Worm (Caenorhabditis elegans): ENCODE measurements around the gene tofu-2.

The tofu-2 gene

ce11 chrV:7084612-7085139 is 33.6 kb upstream of the tofu-2 start, which contains the start of gene mys-1 (continued):
- TF ChIP-seq ceh-88 (GFP tag; IDR thresholded peaks at IDR 0.05) (no peak), Y116A8C.19 (tag; optimal IDR thresholded peaks at IDR 0.05; ENCODE audit: borderline replicate concordance) (peak; percentile 38), ama-1 (optimal IDR thresholded peaks at IDR 0.05) (no peak), fos-1 (tag; optimal IDR thresholded peaks at IDR 0.05) (no peak), ztf-4 (tag; optimal IDR thresholded peaks at IDR 0.05) (no peak), aly-2 (tag; optimal IDR thresholded peaks at IDR 0.05) (no peak), swsn-7 (tag; optimal IDR thresholded peaks at IDR 0.05) (peak; percentile 69), ztf-11 (tag; optimal IDR thresholded peaks at IDR 0.05) (peak in 1 of 2 experiments; percentile 81), unc-86 (tag; optimal IDR thresholded peaks at IDR 0.05) (peak; percentile 59), lin-14 (GFP tag; optimal IDR thresholded peaks at IDR 0.05) (peak; percentile 72), elt-2 (tag; optimal IDR thresholded peaks at IDR 0.05) (no peak), nhr-19 (GFP tag; conservative IDR thresholded peaks at IDR 0.05) (peak; percentile 69), nhr-28 (tag; optimal IDR thresholded peaks at IDR 0.05) (no peak), nhr-76 (tag; optimal IDR thresholded peaks at IDR 0.05) (no peak), elt-3 (tag; optimal IDR thresholded peaks at IDR 0.05) (no peak), tbx-2 (tag; optimal IDR thresholded peaks at IDR 0.05) (peak; percentile 84), vab-15 (tag; optimal IDR thresholded peaks at IDR 0.05) (no peak), hlh-4 (tag; optimal IDR thresholded peaks at IDR 0.05) (no peak), alr-1 (tag; optimal IDR thresholded peaks at IDR 0.05; ENCODE audit: borderline replicate concordance) (no peak), ceh-8 (GFP tag; optimal IDR thresholded peaks at IDR 0.05) (peak; percentile 36), ceh-90 (tag; optimal IDR thresholded peaks at IDR 0.05) (peak; percentile 89), lin-39 (tag; optimal IDR thresholded peaks at IDR 0.05) (peak; percentile 29), unc-62 (GFP tag; optimal IDR thresholded peaks at IDR 0.05) (no peak), nhr-237 (tag; optimal IDR thresholded peaks at IDR 0.05) (no peak), tlp-1 (tag; optimal IDR thresholded peaks at IDR 0.05) (no peak), ets-5 (GFP tag; IDR thresholded peaks at IDR 0.05) (no peak), mep-1 (tag; optimal IDR thresholded peaks at IDR 0.05) (peak; percentile 54), ceh-82 (tag; optimal IDR thresholded peaks at IDR 0.05) (peak; percentile 31 to 41 (median 35)), fkh-8 (tag; optimal IDR thresholded peaks at IDR 0.05) (peak; percentile 52), zip-4 (GFP tag; optimal IDR thresholded peaks at IDR 0.05) (no peak), nhr-85 (tag) (peak; percentile 88), C34B4.2 (tag; optimal IDR thresholded peaks at IDR 0.05) (no peak)

- TF ChIP-seq isw-1 (GFP tag; IDR thresholded peaks at IDR 0.05) = no peak
- TF ChIP-seq nhr-237 (tag; optimal IDR thresholded peaks at IDR 0.05) = no peak
- no peak for TF ChIP-seq swsn-7 (tag; optimal IDR thresholded peaks at IDR 0.05)
- TF ChIP-seq alr-1 (tag; optimal IDR thresholded peaks at IDR 0.05; ENCODE audit: borderline replicate concordance) = no peak
- TF ChIP-seq grh-1 (GFP tag; IDR thresholded peaks at IDR 0.05) = no peak
- no peak for TF ChIP-seq nhr-47 (tag; optimal IDR thresholded peaks at IDR 0.05)
- no peak for TF ChIP-seq ceh-8 (GFP tag; optimal IDR thresholded peaks at IDR 0.05)
- TF ChIP-seq ces-1 (GFP tag; optimal IDR thresholded peaks at IDR 0.05) = no peak
- no peak for TF ChIP-seq egl-27 (tag; optimal IDR thresholded peaks at IDR 0.05)
- TF ChIP-seq lin-14 (GFP tag; optimal IDR thresholded peaks at IDR 0.05) = no peak
These were observed 28.3 kb upstream of the tofu-2 start for ce11 chrV:7079388-7079787.

- TF ChIP-seq ztf-4 (tag; optimal IDR thresholded peaks at IDR 0.05) (no peak), mep-1 (tag; optimal IDR thresholded peaks at IDR 0.05) (no peak), unc-62 (GFP tag; optimal IDR thresholded peaks at IDR 0.05) (no peak), nhr-237 (tag; optimal IDR thresholded peaks at IDR 0.05) (no peak), sup-37 (GFP tag; optimal IDR thresholded peaks at IDR 0.05) (no peak), mef-2 (tag; optimal IDR thresholded peaks at IDR 0.05) (no peak), unc-30 (tag; optimal IDR thresholded peaks at IDR 0.05) (no peak), C34B4.2 (tag; optimal IDR thresholded peaks at IDR 0.05) (no peak)
These were observed 27.7 kb upstream of the tofu-2 start for ce11 chrV:7078765-7079164.

Data from whole organism, L1 larva.